Worm (Caenorhabditis elegans) whole organism, L1 larva: ENCODE data around the gene F55C5.10.

Source experiments
- nhr-11 ChIP-seq: fragments of 150-350 bp; optimal IDR thresholded peaks from 2 replicates; lab custom pipeline; 2014; ENCODE audit warnings: missing biosample characterization, missing genetic modification characterization
- zag-1 ChIP-seq: fragments of 150-350 bp; optimal IDR thresholded peaks from 2 replicates; lab custom pipeline; 2014; ENCODE audit warnings: missing biosample characterization, missing genetic modification characterization

DNA sequence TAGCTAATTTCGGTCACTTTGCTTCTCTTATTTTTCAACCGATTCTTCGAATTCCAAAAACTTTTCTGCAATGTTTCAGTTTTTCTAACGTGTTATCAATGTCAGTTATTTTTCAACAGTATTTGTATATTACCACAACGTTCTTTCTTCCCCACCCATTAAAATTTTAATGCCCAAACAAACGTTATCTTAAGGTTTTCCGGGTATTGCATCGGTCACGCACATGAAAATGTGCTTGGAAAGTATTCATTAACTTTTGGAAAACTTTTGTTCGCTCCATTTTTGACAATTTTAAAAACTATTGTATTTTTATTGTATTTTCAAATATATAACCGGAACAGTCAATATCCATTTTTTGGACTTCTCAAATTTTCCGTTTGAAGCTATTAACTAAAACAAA is 12.8 kb downstream of the F55C5.10 start:
- TF ChIP-seq nhr-11, result no peak
- no peak for TF ChIP-seq zag-1 (tag; lab: Kevin White, UChicago)
